Worm (Caenorhabditis elegans) whole organism, L2 larva: ENCODE measurements around the gene txt-19.

Experiments used
- C34F6.9 ChIP-seq: fragments of 150-350 bp; optimal IDR thresholded peaks from 2 replicates; lab custom pipeline; 2014; ENCODE audit warnings: missing biosample characterization, missing genetic modification characterization
- R02D3.7 ChIP-seq: fragments of 150-350 bp; optimal IDR thresholded peaks from 2 replicates; lab custom pipeline; 2014; ENCODE audit warnings: missing biosample characterization, missing genetic modification characterization
- Y55F3AM.14 ChIP-seq: fragments of 200-800 bp; sonication (Bioruptor generic); optimal IDR thresholded peaks from 2 replicates; lab custom pipeline; 2018; ENCODE audit warnings: mild to moderate bottlenecking, missing genetic modification characterization, missing compliant biosample characterization
- ZK546.5 ChIP-seq: sonication (generic microtip); optimal IDR thresholded peaks from 2 replicates; lab custom pipeline; 2017; ENCODE audit warnings: missing biosample characterization, missing genetic modification characterization
- ama-1 ChIP-seq: fragments of 150-350 bp; optimal IDR thresholded peaks from 2 replicates; lab custom pipeline; 2018; ENCODE audit warnings: inconsistent platforms
- blmp-1 ChIP-seq: sonication (generic microtip); optimal IDR thresholded peaks from 2 replicates; lab custom pipeline; 2017; ENCODE audit warnings: missing genetic modification characterization, mild to moderate bottlenecking, missing compliant biosample characterization, antibody characterized with exemption, moderate library complexity; ENCODE audit not compliant: insufficient read depth
- ceh-16 ChIP-seq: fragments of 150-350 bp; optimal IDR thresholded peaks from 2 replicates; lab custom pipeline; 2014; ENCODE audit warnings: missing biosample characterization, missing genetic modification characterization
- crh-2 ChIP-seq: sonication (generic microtip); optimal IDR thresholded peaks from 2 replicates; lab custom pipeline; 2017; ENCODE audit warnings: missing biosample characterization, missing genetic modification characterization
- dmd-4 ChIP-seq: sonication (generic microtip); optimal IDR thresholded peaks from 2 replicates; lab custom pipeline; 2017; ENCODE audit warnings: missing biosample characterization, missing genetic modification characterization
- egl-27 ChIP-seq: sonication (generic microtip); optimal IDR thresholded peaks from 3 replicates; lab custom pipeline; 2017; ENCODE audit warnings: missing biosample characterization, missing genetic modification reagents, missing genetic modification characterization
- elt-1 ChIP-seq: fragments of 150-350 bp; optimal IDR thresholded peaks from 2 replicates; lab custom pipeline; 2014; ENCODE audit warnings: missing biosample characterization, missing genetic modification characterization
- elt-3 ChIP-seq: sonication (generic microtip); optimal IDR thresholded peaks from 2 replicates; lab custom pipeline; 2017; ENCODE audit warnings: missing biosample characterization, missing genetic modification characterization
- gmeb-1 ChIP-seq: fragments of 150-350 bp; optimal IDR thresholded peaks from 2 replicates; lab custom pipeline; 2014; ENCODE audit warnings: missing biosample characterization, missing genetic modification characterization
- lin-39 ChIP-seq: fragments of 150-350 bp; optimal IDR thresholded peaks from 2 replicates; lab custom pipeline; 2014; ENCODE audit warnings: missing biosample characterization, missing genetic modification reagents, missing genetic modification characterization
- lsy-2 ChIP-seq, 2 experiments: fragments of 150-350 bp in 1 of 2; sonication (generic microtip) in 1 of 2; optimal IDR thresholded peaks; 2 replicates each; lab custom pipeline; 2014 to 2017; ENCODE audit warnings: missing biosample characterization in 2 of 2, missing genetic modification characterization in 2 of 2
- mab-5 ChIP-seq: fragments of 150-350 bp; optimal IDR thresholded peaks from 2 replicates; lab custom pipeline; 2014; ENCODE audit warnings: missing biosample characterization, missing genetic modification characterization
- nhr-11 ChIP-seq: fragments of 150-350 bp; optimal IDR thresholded peaks from 2 replicates; lab custom pipeline; 2014; ENCODE audit warnings: missing biosample characterization, missing genetic modification characterization
- nhr-12 ChIP-seq: fragments of 150-350 bp; optimal IDR thresholded peaks from 2 replicates; lab custom pipeline; 2014; ENCODE audit warnings: missing biosample characterization, missing genetic modification characterization
- nhr-129 ChIP-seq: fragments of 150-350 bp; optimal IDR thresholded peaks from 2 replicates; lab custom pipeline; 2014; ENCODE audit warnings: missing biosample characterization, missing genetic modification characterization
- nhr-23 ChIP-seq: fragments of 150-350 bp; optimal IDR thresholded peaks from 2 replicates; lab custom pipeline; 2014; ENCODE audit warnings: missing biosample characterization, missing genetic modification reagents, missing genetic modification characterization
- nhr-25 ChIP-seq: fragments of 150-350 bp; sonication (generic microtip); optimal IDR thresholded peaks from 3 replicates; lab custom pipeline; 2014; ENCODE audit warnings: missing biosample characterization, missing genetic modification characterization
- nhr-77 ChIP-seq: fragments of 150-350 bp; optimal IDR thresholded peaks from 2 replicates; lab custom pipeline; 2014; ENCODE audit warnings: missing biosample characterization, missing genetic modification characterization
- peb-1 ChIP-seq: fragments of 150-350 bp; optimal IDR thresholded peaks from 2 replicates; lab custom pipeline; 2014; ENCODE audit warnings: missing biosample characterization, missing genetic modification characterization
- sem-4 ChIP-seq: fragments of 150-350 bp; optimal IDR thresholded peaks from 2 replicates; lab custom pipeline; 2014; ENCODE audit warnings: missing biosample characterization, missing genetic modification reagents, missing genetic modification characterization
- skn-1 ChIP-seq: sonication (generic microtip); optimal IDR thresholded peaks from 2 replicates; lab custom pipeline; 2017; ENCODE audit warnings: missing biosample characterization, missing genetic modification characterization
- sma-9 ChIP-seq, 2 experiments: fragments of 150-350 bp in 1 of 2; sonication (generic microtip) in 1 of 2; optimal IDR thresholded peaks; 2 replicates each; lab custom pipeline; 2014 to 2016; ENCODE audit warnings: missing genetic modification characterization in 2 of 2, mild to moderate bottlenecking in 1 of 2, missing biosample characterization in 1 of 2, missing compliant biosample characterization in 1 of 2, missing genetic modification reagents in 1 of 2, moderate library complexity in 1 of 2
- snpc-4 ChIP-seq: fragments of 150-350 bp; optimal IDR thresholded peaks from 2 replicates; lab custom pipeline; 2014; ENCODE audit warnings: missing biosample characterization, missing genetic modification characterization
- unc-55 ChIP-seq: fragments of 150-350 bp; sonication (generic microtip); optimal IDR thresholded peaks from 3 replicates; lab custom pipeline; 2014; ENCODE audit warnings: missing biosample characterization, missing genetic modification reagents, missing genetic modification characterization
- unc-62 ChIP-seq: fragments of 150-350 bp; optimal IDR thresholded peaks from 2 replicates; lab custom pipeline; 2014; ENCODE audit warnings: missing biosample characterization, missing genetic modification reagents, missing genetic modification characterization
- zag-1 ChIP-seq: fragments of 150-350 bp; optimal IDR thresholded peaks from 2 replicates; lab custom pipeline; 2014; ENCODE audit warnings: missing biosample characterization, missing genetic modification characterization
- ztf-11 ChIP-seq: sonication (generic microtip); optimal IDR thresholded peaks from 2 replicates; lab custom pipeline; 2017; ENCODE audit warnings: missing biosample characterization, missing genetic modification characterization
- ztf-4 ChIP-seq: fragments of 150-350 bp; optimal IDR thresholded peaks from 2 replicates; lab custom pipeline; 2014; ENCODE audit warnings: missing biosample characterization, missing genetic modification characterization

txt-19 gene

DNA sequence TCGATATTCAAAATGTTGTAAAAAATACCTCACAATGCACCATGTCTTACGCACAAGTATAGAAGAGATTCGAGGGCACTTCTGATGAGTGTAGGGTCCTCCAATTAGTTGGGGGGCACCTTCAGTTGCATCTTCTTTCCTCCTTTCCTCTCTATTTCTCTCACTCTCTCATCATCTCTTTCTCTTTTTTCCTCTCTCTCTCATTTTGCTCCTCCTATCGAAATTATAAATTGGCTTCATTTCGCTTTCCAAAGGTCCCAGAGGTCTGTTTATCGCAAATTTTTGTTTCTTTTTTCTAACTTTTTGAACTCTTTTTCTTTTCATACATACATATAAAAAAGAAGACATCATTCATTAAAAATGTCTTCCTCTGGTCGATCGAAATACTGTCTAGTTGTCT is 2.8 kb upstream of the txt-19 start:
- peak in 1 of 2 experiments; percentile 7 for TF ChIP-seq lsy-2 (tag; optimal IDR thresholded peaks at IDR 0.05; lab: Kevin White, UChicago)
- TF ChIP-seq nhr-12 (tag; lab: Kevin White, UChicago) = no peak
- no peak for TF ChIP-seq egl-27 (tag; lab: Kevin White, UChicago)
- peak; percentile 18 for TF ChIP-seq C34F6.9
- TF ChIP-seq dmd-4 (tag; lab: Kevin White, UChicago) = no peak
- TF ChIP-seq, all 48 proteins: peak for 2

DNA sequence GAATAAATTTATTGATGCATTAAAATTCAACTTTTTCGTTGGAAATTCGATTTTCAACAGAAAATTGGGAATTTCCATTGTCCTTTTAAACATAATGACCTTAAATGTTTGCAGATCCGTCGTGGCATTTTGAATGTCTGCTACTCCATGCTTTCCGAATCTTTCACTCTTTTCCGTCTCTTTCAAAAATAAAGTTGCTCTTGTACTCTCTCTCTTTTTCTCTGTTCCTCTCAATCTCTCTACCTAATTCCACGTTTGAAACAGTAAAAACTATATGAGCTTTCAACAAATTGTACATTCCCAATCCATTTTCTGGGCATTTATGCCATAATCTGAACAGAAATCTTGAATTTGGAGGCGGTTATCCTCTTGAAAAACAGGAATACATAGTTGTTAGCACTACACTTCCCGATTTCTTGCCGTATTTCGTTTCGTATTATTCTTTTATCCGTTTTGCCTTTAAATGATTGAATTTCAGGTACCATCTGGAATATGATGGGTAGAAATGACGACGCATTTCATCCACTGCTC is 3.4 kb downstream of the txt-19 start, which contains the start of gene srf-3:
Gene srf-3, plus strand, starts transcription at position 481 of the 531 bp plus-strand sequence.
- TF ChIP-seq crh-2 (tag; lab: Kevin White, UChicago) (peak; percentile 63), snpc-4 (no peak), ceh-16 (no peak), mab-5 (tag; lab: Kevin White, UChicago) (no peak), nhr-129 (no peak), lsy-2 (tag; optimal IDR thresholded peaks at IDR 0.05; lab: Kevin White, UChicago) (peak in 1 of 2 experiments; percentile 2), egl-27 (tag; lab: Kevin White, UChicago) (no peak), nhr-25 (tag; lab: Kevin White, UChicago) (peak; percentile 20), nhr-11 (tag; lab: Kevin White, UChicago) (no peak), ZK546.5 (no peak), unc-55 (GFP tag; lab: Kevin White, UChicago) (peak; percentile 24), nhr-23 (tag; lab: Kevin White, UChicago) (no peak), C34F6.9 (peak; percentile 34)

DNA sequence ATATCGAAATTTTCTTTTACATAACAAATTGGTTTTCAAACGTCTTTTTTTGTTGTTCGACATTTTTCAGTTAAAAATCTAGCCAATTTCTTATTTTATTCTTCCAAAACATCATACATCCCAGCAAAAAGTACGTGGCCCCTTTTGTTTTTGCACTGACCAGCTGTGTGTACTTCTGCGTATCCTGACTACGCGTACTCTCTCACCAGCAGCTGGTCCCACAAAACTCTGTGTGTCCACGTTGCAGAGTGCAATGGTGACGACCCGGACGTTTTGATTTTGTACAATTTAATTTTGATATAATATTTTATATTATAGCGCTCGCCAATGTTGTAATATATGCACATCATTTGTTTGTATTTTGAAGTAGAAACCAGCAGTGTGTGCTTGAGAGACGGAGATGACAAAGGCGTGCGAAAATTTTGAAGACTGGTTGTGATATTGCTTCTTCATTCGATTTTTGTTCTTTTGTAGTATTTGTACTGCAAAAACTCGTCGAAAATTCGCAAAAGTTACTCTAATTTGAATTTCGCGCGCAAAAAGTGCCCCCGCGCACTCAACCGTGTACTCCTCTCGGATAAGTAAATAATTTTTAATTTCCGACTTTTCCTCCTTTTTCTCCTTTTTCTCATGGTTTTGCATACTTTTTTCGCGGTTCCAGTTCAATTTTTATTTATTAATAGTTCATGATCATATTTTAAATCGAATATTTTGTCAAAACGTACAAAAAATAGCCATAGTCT is 8.8 kb downstream of the txt-19 start:
- peak; percentile 5 for TF ChIP-seq gmeb-1 (tag; lab: Kevin White, UChicago)
- peak; percentile 5 for TF ChIP-seq C34F6.9
- no peak for TF ChIP-seq nhr-11 (tag; lab: Kevin White, UChicago)
- TF ChIP-seq, all 48 proteins: peak for 2

DNA sequence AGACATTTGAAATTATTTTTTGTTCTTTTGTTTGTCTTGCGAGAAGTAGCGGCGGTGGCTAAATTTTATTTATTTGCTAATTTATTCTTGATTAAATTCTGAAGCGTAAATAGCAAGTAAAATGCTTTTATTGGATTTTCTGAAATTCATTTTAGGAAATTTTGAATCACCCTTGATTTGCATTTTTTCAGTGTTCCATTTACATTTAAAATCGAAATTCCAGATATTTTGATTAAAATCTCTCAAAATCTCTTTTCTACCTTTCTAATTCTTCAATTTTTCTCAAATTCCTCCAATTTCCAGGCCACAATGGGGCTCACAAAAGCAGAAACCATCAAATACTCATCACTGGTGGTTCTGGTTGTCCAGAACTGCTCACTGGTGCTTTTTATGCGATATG is 9.5 kb downstream of the txt-19 start, which contains the start of gene nstp-5:
Gene nstp-5, plus strand, starts transcription at position 301 of the 400 bp plus-strand sequence.
- TF ChIP-seq unc-62 (GFP tag; lab: Kevin White, UChicago) (no peak), zag-1 (tag; lab: Kevin White, UChicago) (no peak), sma-9 (GFP tag; optimal IDR thresholded peaks at IDR 0.05; lab: Kevin White, UChicago) (no peak), sma-9 (tag; optimal IDR thresholded peaks at IDR 0.05; lab: Kevin White, UChicago) (no peak), Y55F3AM.14 (no peak), ama-1 (no peak), skn-1 (tag; lab: Kevin White, UChicago) (no peak), lsy-2 (tag; optimal IDR thresholded peaks at IDR 0.05; lab: Kevin White, UChicago) (no peak), nhr-129 (no peak), nhr-77 (tag; lab: Kevin White, UChicago) (no peak), peb-1 (tag; lab: Kevin White, UChicago) (no peak), blmp-1 (no peak), elt-3 (tag; lab: Kevin White, UChicago) (no peak), mab-5 (tag; lab: Kevin White, UChicago) (no peak), elt-1 (tag; lab: Kevin White, UChicago) (no peak), snpc-4 (no peak)
- TF ChIP-seq, all 48 proteins: peak for 0

DNA sequence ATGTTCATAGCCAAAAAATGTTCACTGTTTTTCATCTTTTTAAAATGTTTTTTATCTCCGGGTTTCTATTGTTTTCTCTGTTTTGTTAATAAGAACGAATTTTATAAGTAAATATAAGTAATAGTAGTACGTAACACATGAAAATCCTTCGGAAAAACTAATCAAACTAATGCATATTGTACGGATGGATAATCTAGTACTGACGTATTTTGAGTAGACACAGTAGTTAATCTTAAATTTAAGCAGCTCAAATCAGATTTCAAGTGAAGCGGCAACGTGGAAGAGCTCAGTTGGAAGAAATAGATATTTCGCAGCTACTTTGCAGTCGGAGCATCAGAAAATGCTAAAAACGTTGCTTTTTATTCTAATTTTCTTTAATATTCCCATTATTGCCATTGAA is 14.1 kb downstream of the txt-19 start, which contains the start of gene gcy-18:
Gene gcy-18, plus strand, starts transcription at position 301 of the 400 bp plus-strand sequence.
- TF ChIP-seq sem-4 (tag; lab: Kevin White, UChicago) (no peak), ztf-4 (tag; lab: Kevin White, UChicago) (no peak), lin-39 (tag; lab: Kevin White, UChicago) (no peak), C34F6.9 (no peak), ztf-11 (no peak), nhr-25 (tag; lab: Kevin White, UChicago) (no peak), ceh-16 (no peak), R02D3.7 (tag; lab: Kevin White, UChicago) (no peak)
